Fruit fly (Drosophila melanogaster): Measurements from ENCODE around the gene Spp.
A peak's percentile ranks its signal among the peaks of the same experiment; 100 is the strongest.

DNA sequence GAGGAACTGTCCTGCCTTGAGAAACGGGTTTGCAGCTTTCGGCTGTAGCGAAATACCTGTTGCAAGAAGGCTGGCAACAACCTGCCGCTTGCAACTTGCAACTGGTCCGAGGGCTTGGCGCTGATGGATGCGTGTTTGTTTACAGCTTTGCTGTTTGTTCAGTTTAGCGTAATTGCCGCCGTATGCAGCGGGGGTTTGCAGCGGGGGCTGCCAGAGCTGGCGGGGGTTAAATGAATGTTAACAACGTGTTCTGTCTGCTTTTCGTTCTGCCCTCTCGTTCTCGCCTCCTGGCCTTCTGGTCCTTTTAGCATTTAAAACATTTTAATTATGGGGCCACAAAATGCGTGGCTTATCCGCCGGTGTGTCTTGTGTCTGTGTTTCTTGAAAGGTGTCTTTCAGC is 44.5 kb downstream of the Spp start:
- TF ChIP-seq Hr39 (GFP tag; optimal IDR thresholded peaks at IDR 0.05) (no peak), Gug (GFP tag; IDR thresholded peaks at IDR 0.05) (no peak), svp (GFP tag) (peak; percentile 61)

Data from whole organism, prepupa.